Fruit fly (Drosophila melanogaster) Kc167 (cell line): Measurements from ENCODE around the gene CG1288.

ENCODE experiments used
- Myc ChIP-seq: fragments of >200 bp; optimal IDR thresholded peaks from 2 replicates; lab custom pipeline; 2017; ENCODE audit warnings: missing external identifiers
- Sin3A ChIP-seq: fragments of >200 bp; optimal IDR thresholded peaks from 2 replicates; lab custom pipeline; 2018; ENCODE audit warnings: missing external identifiers
- h ChIP-seq: fragments of >200 bp; optimal IDR thresholded peaks from 3 replicates; lab custom pipeline; 2018; ENCODE audit warnings: missing external identifiers
- insv ChIP-seq: fragments of >200 bp; optimal IDR thresholded peaks from 3 replicates; lab custom pipeline; 2018; ENCODE audit warnings: missing external identifiers
- psq ChIP-seq: fragments of >200 bp; optimal IDR thresholded peaks from 2 replicates; lab custom pipeline; 2017; ENCODE audit warnings: missing external identifiers
- ttk ChIP-seq: sonication (Bioruptor generic); optimal IDR thresholded peaks from 2 replicates; lab custom pipeline; 2017; ENCODE audit warnings: missing external identifiers

CG1288 gene

dm6 chr3R:7208331-7208730 lies at the start of gene CG1288:
Gene CG1288, minus strand, starts transcription at chr3R:7208431.
- no peak for TF ChIP-seq insv (lab: Kevin White, UChicago)
- no peak for TF ChIP-seq psq (lab: Kevin White, UChicago)
- TF ChIP-seq Sin3A (lab: Kevin White, UChicago): no peak
- no peak for TF ChIP-seq h (lab: Kevin White, UChicago)
- no peak for TF ChIP-seq Myc (lab: Kevin White, UChicago)
- TF ChIP-seq ttk (lab: Kevin White, UChicago): no peak

- TF ChIP-seq h (lab: Kevin White, UChicago) (no peak), ttk (lab: Kevin White, UChicago) (no peak), psq (lab: Kevin White, UChicago) (no peak), Myc (lab: Kevin White, UChicago) (no peak), Sin3A (lab: Kevin White, UChicago) (no peak), insv (lab: Kevin White, UChicago) (no peak)
These were observed 43.6 kb upstream of the CG1288 start, which contains the start of gene Obp84a for dm6 chr3R:7251857-7252256. Gene Obp84a, minus strand, starts transcription at chr3R:7251957.

- TF ChIP-seq Myc (lab: Kevin White, UChicago) (no peak), ttk (lab: Kevin White, UChicago) (no peak), psq (lab: Kevin White, UChicago) (no peak), h (lab: Kevin White, UChicago) (no peak), Sin3A (lab: Kevin White, UChicago) (no peak), insv (lab: Kevin White, UChicago) (no peak)
These were observed 41.2 kb upstream of the CG1288 start, which contains the start of the genes CG1227 and Dtwd2 for dm6 chr3R:7249460-7249859. Gene CG1227, minus strand, starts transcription at chr3R:7249738. Gene Dtwd2, plus strand, starts transcription at chr3R:7249795.

DNA sequence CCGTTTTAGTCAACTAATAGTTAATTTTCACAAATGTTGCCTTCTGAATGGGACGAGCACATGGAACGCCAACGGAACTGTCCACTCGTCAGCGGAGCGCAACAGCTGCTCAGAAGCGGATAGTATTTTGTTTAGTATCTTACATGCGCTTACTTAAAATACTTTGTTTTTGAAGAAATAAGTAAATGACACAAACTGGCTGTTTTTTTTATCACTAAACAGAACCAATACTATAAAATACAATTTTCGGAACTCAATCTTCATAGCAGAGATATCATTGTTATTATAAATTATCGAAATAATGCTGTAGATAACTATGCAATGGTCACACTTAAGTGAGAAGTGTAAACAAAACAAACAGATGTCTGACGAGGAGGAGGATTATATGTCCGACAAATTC lies 38.7 kb upstream of the CG1288 start, which contains the start of the genes Noc3 and CG10053:
TSS of gene Noc3 (minus strand) at position 81 of the 400 bp plus-strand sequence.
TSS of gene CG10053 (plus strand) at position 202 of the 400 bp plus-strand sequence.
- TF ChIP-seq psq (lab: Kevin White, UChicago) (no peak), Sin3A (lab: Kevin White, UChicago) (no peak), ttk (lab: Kevin White, UChicago) (no peak), insv (lab: Kevin White, UChicago) (no peak), Myc (lab: Kevin White, UChicago) (no peak), h (lab: Kevin White, UChicago) (no peak)

dm6 chr3R:7241460-7241859 lies 33.2 kb upstream of the CG1288 start, which contains the start of gene CG14607:
Gene CG14607, plus strand, starts transcription at chr3R:7241760.
- TF ChIP-seq h (lab: Kevin White, UChicago): no peak
- no peak for TF ChIP-seq Sin3A (lab: Kevin White, UChicago)
- TF ChIP-seq psq (lab: Kevin White, UChicago): no peak
- no peak for TF ChIP-seq insv (lab: Kevin White, UChicago)
- no peak for TF ChIP-seq Myc (lab: Kevin White, UChicago)
- no peak for TF ChIP-seq ttk (lab: Kevin White, UChicago)

- TF ChIP-seq insv (lab: Kevin White, UChicago) (no peak), psq (lab: Kevin White, UChicago) (no peak), Sin3A (lab: Kevin White, UChicago) (no peak), Myc (lab: Kevin White, UChicago) (no peak), h (lab: Kevin White, UChicago) (no peak), ttk (lab: Kevin White, UChicago) (no peak)
These were observed 15.8 kb upstream of the CG1288 start, which contains the start of gene thw for dm6 chr3R:7223972-7224464. Gene thw, plus strand, starts transcription at chr3R:7224414.

dm6 chr3R:7219605-7220004 lies 11.4 kb upstream of the CG1288 start, which contains the start of gene CG14605:
Gene CG14605, minus strand, starts transcription at chr3R:7219705.
- no peak for TF ChIP-seq insv (lab: Kevin White, UChicago)

DNA sequence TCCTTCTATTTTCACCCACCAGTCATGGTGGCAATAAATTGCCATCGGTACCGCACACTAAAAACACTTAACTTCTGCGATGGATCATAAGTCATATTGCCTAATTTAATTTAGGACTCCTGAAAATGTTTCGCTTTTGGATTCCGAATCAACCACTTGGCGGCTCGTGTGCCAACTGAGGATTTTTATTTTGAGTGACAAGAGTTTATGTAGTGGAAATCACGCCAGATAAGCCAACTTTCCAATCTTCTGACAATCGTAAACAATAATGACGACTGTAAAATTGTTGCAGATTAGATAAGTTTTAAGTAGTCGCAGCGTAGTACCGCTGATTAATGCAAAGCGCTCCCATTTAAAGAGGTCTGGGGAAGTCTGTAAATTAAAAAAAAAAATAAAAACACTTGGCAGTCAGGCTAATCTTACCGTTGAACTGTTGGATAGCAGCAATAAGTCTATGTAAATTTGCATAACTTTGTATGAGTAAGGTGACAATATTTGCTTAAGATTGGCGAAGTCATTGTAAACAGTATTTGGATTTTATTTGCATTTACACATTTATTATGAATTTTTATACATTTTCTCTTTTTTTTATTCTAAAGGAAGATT lies 8.8 kb upstream of the CG1288 start, which contains the start of gene CG14606:
TSS of gene CG14606 (minus strand) at position 160 of the 606 bp plus-strand sequence.
- TF ChIP-seq insv (lab: Kevin White, UChicago): no peak

- TF ChIP-seq ttk (lab: Kevin White, UChicago) (no peak), Sin3A (lab: Kevin White, UChicago) (no peak), psq (lab: Kevin White, UChicago) (no peak), h (lab: Kevin White, UChicago) (no peak), insv (lab: Kevin White, UChicago) (no peak), Myc (lab: Kevin White, UChicago) (no peak)
These were observed 7.6 kb downstream of the CG1288 start, which contains the start of gene CG14609 for dm6 chr3R:7200670-7201069. Gene CG14609, plus strand, starts transcription at chr3R:7200970.

DNA sequence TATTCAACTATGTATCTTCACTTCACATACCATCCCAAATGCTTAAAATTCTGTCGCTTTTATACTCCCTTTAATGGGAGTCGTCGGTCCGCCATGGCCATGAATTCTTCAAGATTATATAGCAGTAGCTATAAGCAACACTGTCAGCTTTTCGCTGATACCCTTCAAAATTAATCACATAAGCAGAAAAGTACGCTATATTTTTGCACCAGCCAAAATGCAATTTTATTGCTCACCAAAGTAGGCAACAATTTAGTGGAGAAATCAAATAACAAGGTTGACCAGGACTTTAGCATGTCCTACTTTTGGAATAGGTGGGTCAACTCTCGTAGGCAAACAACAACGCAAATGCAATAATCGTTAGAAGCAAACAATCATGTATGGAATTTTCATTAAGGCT lies 8.4 kb downstream of the CG1288 start:
- TF ChIP-seq Sin3A (lab: Kevin White, UChicago) (no peak), psq (lab: Kevin White, UChicago) (no peak), ttk (lab: Kevin White, UChicago) (no peak), Myc (lab: Kevin White, UChicago) (no peak), h (lab: Kevin White, UChicago) (no peak), insv (lab: Kevin White, UChicago) (no peak)

dm6 chr3R:7188697-7189096 lies 19.5 kb downstream of the CG1288 start:
- TF ChIP-seq ttk (lab: Kevin White, UChicago): no peak
- no peak for TF ChIP-seq insv (lab: Kevin White, UChicago)
- no peak for TF ChIP-seq Sin3A (lab: Kevin White, UChicago)
- TF ChIP-seq h (lab: Kevin White, UChicago): no peak
- TF ChIP-seq psq (lab: Kevin White, UChicago): no peak
- no peak for TF ChIP-seq Myc (lab: Kevin White, UChicago)
